Worm (Caenorhabditis elegans): ENCODE data around the gene clec-196.

ce11 chrIV:17267304-17267891 lies 9.4 kb upstream of the clec-196 start:
- TF ChIP-seq hpl-2 (GFP tag; optimal IDR thresholded peaks at IDR 0.05) (no peak), lsy-2 (tag; optimal IDR thresholded peaks at IDR 0.05) (no peak), unc-30 (tag; optimal IDR thresholded peaks at IDR 0.05) (no peak), hlh-4 (tag; optimal IDR thresholded peaks at IDR 0.05) (no peak), pax-3 (tag; optimal IDR thresholded peaks at IDR 0.05) (no peak)

Measured in whole organism, L1 larva.